Fruit fly (Drosophila melanogaster): ENCODE measurements around the gene hh.

The hh gene

DNA sequence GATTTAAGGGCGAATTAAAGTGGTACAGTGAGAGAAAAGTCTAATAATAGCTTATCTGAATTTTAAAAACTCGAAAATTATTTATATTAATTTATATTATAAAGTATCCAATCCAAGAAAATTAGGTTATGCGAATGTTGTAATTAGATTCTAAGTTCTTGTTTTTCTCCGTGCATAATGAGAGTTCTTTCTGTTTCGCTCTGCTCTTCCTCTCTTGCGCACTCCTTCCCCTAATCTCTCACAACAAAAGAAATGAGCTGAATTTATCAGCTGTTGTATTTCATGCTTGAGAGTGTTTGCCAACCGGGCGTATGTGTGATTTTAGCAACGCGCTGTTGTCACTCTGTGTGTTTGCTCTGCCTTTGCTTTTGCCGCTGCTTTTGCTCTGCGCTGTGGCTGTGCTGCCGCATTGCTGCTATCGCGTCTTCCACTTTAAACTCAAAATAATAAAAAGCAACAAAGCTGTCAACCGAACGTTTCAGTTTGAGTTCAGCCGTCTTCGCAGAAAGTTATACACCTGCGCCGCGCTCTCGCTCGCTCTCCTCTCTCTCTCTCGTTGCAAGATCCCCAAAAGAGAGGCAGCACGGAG, 31.8 kb upstream of the hh start, which contains the start of gene CG46310 (continued):
- no peak for TF ChIP-seq D (optimal IDR thresholded peaks at IDR 0.05)
- TF ChIP-seq D (GFP tag; optimal IDR thresholded peaks at IDR 0.05) = peak; percentile 55
- TF ChIP-seq CG3163 (GFP tag; optimal IDR thresholded peaks at IDR 0.05) = no peak
- TF ChIP-seq HmgZ (tag; optimal IDR thresholded peaks at IDR 0.05) = peak; percentile 39
- TF ChIP-seq nom (GFP tag; optimal IDR thresholded peaks at IDR 0.05) = peak; percentile 55
- no peak for TF ChIP-seq CG4617 (GFP tag; optimal IDR thresholded peaks at IDR 0.05; ENCODE audit: borderline replicate concordance)
- no peak for TF ChIP-seq CG9876 (GFP tag; optimal IDR thresholded peaks at IDR 0.05)
- no peak for TF ChIP-seq hb (GFP tag; IDR thresholded peaks at IDR 0.05; ENCODE audit: partially characterized antibody)
- no peak for TF ChIP-seq Stat92E (GFP tag; optimal IDR thresholded peaks at IDR 0.05)
- TF ChIP-seq CG14860 (GFP tag; IDR thresholded peaks at IDR 0.05; ENCODE audit: partially characterized antibody) = no peak
- no peak for TF ChIP-seq Bdp1 (GFP tag; optimal IDR thresholded peaks at IDR 0.05)
- TF ChIP-seq scrt (GFP tag; optimal IDR thresholded peaks at IDR 0.05) = no peak
- peak; percentile 40; the same call in 2 of the 3 replicates for TF ChIP-seq B-H1 (GFP tag; IDR thresholded peaks at IDR 0.05)
- TF ChIP-seq dimm (GFP tag; IDR thresholded peaks at IDR 0.05) = no peak
- TF ChIP-seq Fer2 (tag; optimal IDR thresholded peaks at IDR 0.05) = no peak
- peak; percentile 55 for TF ChIP-seq CG15514 (GFP tag; optimal IDR thresholded peaks at IDR 0.05)
- no peak for TF ChIP-seq NC2α (GFP tag; optimal IDR thresholded peaks at IDR 0.05)
- peak; percentile 56; the same call in 1 of the 3 replicates for TF ChIP-seq jigr1 (GFP tag; IDR thresholded peaks at IDR 0.05)
- TF ChIP-seq fu2 (GFP tag; optimal IDR thresholded peaks at IDR 0.05) = no peak
- TF ChIP-seq phol (tag; optimal IDR thresholded peaks at IDR 0.05) = peak; percentile 65
- TF ChIP-seq peb (GFP tag; IDR thresholded peaks at IDR 0.05) = peak; percentile 40; the same call in 1 of the 2 replicates
- peak; percentile 37 for TF ChIP-seq psq (GFP tag; optimal IDR thresholded peaks at IDR 0.05)
- no peak for TF ChIP-seq twi (tag; optimal IDR thresholded peaks at IDR 0.05)
- TF ChIP-seq aop (GFP tag; IDR thresholded peaks at IDR 0.05) = no peak
- no peak for TF ChIP-seq CG6791 (GFP tag; IDR thresholded peaks at IDR 0.05; ENCODE audit: partially characterized antibody)
- TF ChIP-seq Dad (GFP tag; optimal IDR thresholded peaks at IDR 0.05) = no peak
- peak; percentile 90 for TF ChIP-seq unpg (GFP tag; optimal IDR thresholded peaks at IDR 0.05)
- TF ChIP-seq Dll (GFP tag; IDR thresholded peaks at IDR 0.05; ENCODE audit: partially characterized antibody) = 0 out of 4 replicates have a peak, but pooled peaks have one; percentile 32
- peak; percentile 40 for TF ChIP-seq CG1233 (GFP tag; optimal IDR thresholded peaks at IDR 0.05)
- peak; percentile 75 for TF ChIP-seq sisA (GFP tag; IDR thresholded peaks at IDR 0.05)
- no peak for TF ChIP-seq grn (GFP tag; optimal IDR thresholded peaks at IDR 0.05)
- TF ChIP-seq NFAT (GFP tag; IDR thresholded peaks at IDR 0.05) = peak; percentile 80
- peak; percentile 65 for TF ChIP-seq CG9932 (GFP tag; IDR thresholded peaks at IDR 0.05)
- TF ChIP-seq CG2202 (tag; optimal IDR thresholded peaks at IDR 0.05) = no peak
- peak; percentile 88 for TF ChIP-seq CG11456 (GFP tag; IDR thresholded peaks at IDR 0.05)
- TF ChIP-seq CG12659 (GFP tag; optimal IDR thresholded peaks at IDR 0.05) = peak; percentile 61
- no peak for TF ChIP-seq hbn (GFP tag; IDR thresholded peaks at IDR 0.05; ENCODE audit: partially characterized antibody)
- TF ChIP-seq vnd (GFP tag; IDR thresholded peaks at IDR 0.05; ENCODE audit: partially characterized antibody) = no peak
- TF ChIP-seq bab2 (GFP tag; optimal IDR thresholded peaks at IDR 0.05) = no peak
- no peak for TF ChIP-seq otp (GFP tag; IDR thresholded peaks at IDR 0.05)
- TF ChIP-seq al (GFP tag; IDR thresholded peaks at IDR 0.05) = peak; percentile 83
- no peak for TF ChIP-seq pum (GFP tag; optimal IDR thresholded peaks at IDR 0.05)
- TF ChIP-seq CG11696 (GFP tag; IDR thresholded peaks at IDR 0.05) = peak; percentile 51
- peak; percentile 41; the same call in 1 of the 2 replicates for TF ChIP-seq Bgb (GFP tag; IDR thresholded peaks at IDR 0.05; ENCODE audit: partially characterized antibody)
- no peak for TF ChIP-seq CG33557 (GFP tag; optimal IDR thresholded peaks at IDR 0.05)
- peak; percentile 79 for TF ChIP-seq Ada2b (GFP tag; IDR thresholded peaks at IDR 0.05)
- TF ChIP-seq CG12219 (GFP tag; optimal IDR thresholded peaks at IDR 0.05) = peak; percentile 48
- TF ChIP-seq knrl (GFP tag; IDR thresholded peaks at IDR 0.05; ENCODE audit: partially characterized antibody) = no peak
- TF ChIP-seq CG6272 (GFP tag; IDR thresholded peaks at IDR 0.05) = peak; percentile 56; the same call in 1 of the 2 replicates

All from whole organism, embryonic.